Worm (Caenorhabditis elegans) whole organism, L1 larva: ENCODE data around the gene cld-1.

Source experiments
- C16A3.4 ChIP-seq: fragments of 150-350 bp; optimal IDR thresholded peaks from 2 replicates; lab custom pipeline; 2014; ENCODE audit warnings: missing biosample characterization, missing genetic modification characterization
- aha-1 ChIP-seq: fragments of 150-350 bp; optimal IDR thresholded peaks from 2 replicates; lab custom pipeline; 2014; ENCODE audit warnings: missing biosample characterization, missing genetic modification characterization
- ama-1 ChIP-seq: fragments of 150-350 bp; optimal IDR thresholded peaks from 2 replicates; lab custom pipeline; 2014
- blmp-1 ChIP-seq: fragments of 150-350 bp; optimal IDR thresholded peaks from 2 replicates; lab custom pipeline; 2014; ENCODE audit warnings: missing biosample characterization, missing genetic modification characterization
- ceh-63 ChIP-seq: fragments of 200-800 bp; sonication (Bioruptor generic); optimal IDR thresholded peaks from 2 replicates; lab custom pipeline; 2018; ENCODE audit warnings: mild to moderate bottlenecking, missing genetic modification characterization, missing compliant biosample characterization
- ceh-8 ChIP-seq: fragments of 200-800 bp; sonication (Bioruptor generic); optimal IDR thresholded peaks from 2 replicates; lab custom pipeline; 2018; ENCODE audit warnings: mild to moderate bottlenecking, missing genetic modification characterization, moderate library complexity, missing compliant biosample characterization
- ceh-82 ChIP-seq, 3 experiments: fragments of 150-350 bp in 1 of 3; sonication (generic microtip) in 2 of 3; optimal IDR thresholded peaks; 2 replicates each; lab custom pipeline; 2014 to 2017; ENCODE audit warnings: missing biosample characterization in 3 of 3, missing genetic modification characterization in 3 of 3
- ceh-88 ChIP-seq: fragments of 200-800 bp; sonication (Bioruptor generic); IDR thresholded peaks from 2 replicates; pipeline ENCODE4 v1.3.6; 2022; ENCODE audit warnings: missing genetic modification characterization, missing compliant biosample characterization
- dpl-1 ChIP-seq, 3 experiments: fragments of 150-350 bp in 2 of 3; sonication (generic microtip) in 1 of 3; optimal IDR thresholded peaks; 2 replicates each; lab custom pipeline; 2014 to 2017; ENCODE audit warnings: missing biosample characterization in 3 of 3, missing genetic modification characterization in 3 of 3, missing genetic modification reagents in 3 of 3
- efl-3 ChIP-seq: fragments of 200-800 bp; sonication (Bioruptor generic); optimal IDR thresholded peaks from 2 replicates; lab custom pipeline; 2018; ENCODE audit warnings: mild to moderate bottlenecking, missing genetic modification characterization, missing compliant biosample characterization
- egl-13 ChIP-seq: sonication (generic microtip); optimal IDR thresholded peaks from 2 replicates; lab custom pipeline; 2016; ENCODE audit warnings: missing genotype, missing genetic modification reagents, missing genetic modification characterization, missing compliant biosample characterization
- egl-27 ChIP-seq, 2 experiments: fragments of 150-350 bp in 1 of 2; sonication (generic microtip); optimal IDR thresholded peaks; 3 replicates each; lab custom pipeline; 2017 to 2018; ENCODE audit warnings: missing biosample characterization in 2 of 2, missing genetic modification characterization in 2 of 2, missing genetic modification reagents in 2 of 2
- elt-2 ChIP-seq: sonication (generic microtip); optimal IDR thresholded peaks from 2 replicates; lab custom pipeline; 2016; ENCODE audit warnings: missing genetic modification characterization, mild to moderate bottlenecking, inconsistent platforms, missing compliant biosample characterization, missing genetic modification reagents
- fkh-4 ChIP-seq: sonication (generic microtip); optimal IDR thresholded peaks from 2 replicates; lab custom pipeline; 2016; ENCODE audit warnings: missing compliant biosample characterization, missing genetic modification characterization, borderline replicate concordance
- fkh-8 ChIP-seq: sonication (generic microtip); optimal IDR thresholded peaks from 2 replicates; lab custom pipeline; 2016; ENCODE audit warnings: mild to moderate bottlenecking, missing genetic modification characterization, missing compliant biosample characterization
- grh-1 ChIP-seq: fragments of 200-800 bp; sonication (Bioruptor generic); IDR thresholded peaks from 2 replicates; pipeline ENCODE4 v1.3.6; 2022; ENCODE audit warnings: missing genetic modification reagents, missing genetic modification characterization, missing compliant biosample characterization
- hlh-17 ChIP-seq: fragments of 200-800 bp; sonication (Bioruptor generic); optimal IDR thresholded peaks from 2 replicates; lab custom pipeline; 2018; ENCODE audit warnings: missing genetic modification characterization, mild to moderate bottlenecking, missing compliant biosample characterization, moderate library complexity, borderline replicate concordance
- hlh-4 ChIP-seq: sonication (generic microtip); optimal IDR thresholded peaks from 2 replicates; lab custom pipeline; 2016; ENCODE audit warnings: mild to moderate bottlenecking, missing genetic modification characterization, missing compliant biosample characterization
- irx-1 ChIP-seq: sonication (generic microtip); optimal IDR thresholded peaks from 2 replicates; lab custom pipeline; 2016; ENCODE audit warnings: missing genetic modification characterization, missing compliant biosample characterization
- jun-1 ChIP-seq: fragments of 150-350 bp; optimal IDR thresholded peaks from 2 replicates; lab custom pipeline; 2014; ENCODE audit warnings: missing biosample characterization, missing genetic modification reagents, missing genetic modification characterization
- lin-14 ChIP-seq: fragments of 200-800 bp; sonication (Bioruptor generic); optimal IDR thresholded peaks from 2 replicates; lab custom pipeline; 2018; ENCODE audit warnings: mild to moderate bottlenecking, missing genetic modification characterization, moderate library complexity, missing compliant biosample characterization
- lin-39 ChIP-seq: fragments of 150-350 bp; optimal IDR thresholded peaks from 2 replicates; lab custom pipeline; 2014; ENCODE audit warnings: missing biosample characterization, missing genetic modification reagents, missing genetic modification characterization
- mdl-1 ChIP-seq, 2 experiments: fragments of 150-350 bp; optimal IDR thresholded peaks; 2 replicates each; lab custom pipeline; 2014 to 2017; ENCODE audit warnings: missing biosample characterization in 2 of 2, missing genetic modification characterization in 2 of 2, inconsistent platforms in 1 of 2
- nhr-12 ChIP-seq: sonication (generic microtip); optimal IDR thresholded peaks from 2 replicates; lab custom pipeline; 2017; ENCODE audit warnings: missing biosample characterization, missing genetic modification characterization
- nhr-20 ChIP-seq: sonication (generic microtip); optimal IDR thresholded peaks from 2 replicates; lab custom pipeline; 2016; ENCODE audit warnings: mild to moderate bottlenecking, missing genetic modification characterization, missing compliant biosample characterization
- nhr-237 ChIP-seq: fragments of 150-350 bp; optimal IDR thresholded peaks from 2 replicates; lab custom pipeline; 2014; ENCODE audit warnings: missing biosample characterization, missing genetic modification characterization
- nhr-76 ChIP-seq: sonication (generic microtip); optimal IDR thresholded peaks from 2 replicates; lab custom pipeline; 2017; ENCODE audit warnings: missing biosample characterization, missing genetic modification characterization
- nhr-77 ChIP-seq: fragments of 150-350 bp; optimal IDR thresholded peaks from 2 replicates; lab custom pipeline; 2014; ENCODE audit warnings: missing biosample characterization, missing genetic modification characterization
- pag-3 ChIP-seq: sonication (generic microtip); optimal IDR thresholded peaks from 2 replicates; lab custom pipeline; 2017; ENCODE audit warnings: missing genetic modification characterization, mild to moderate bottlenecking, missing compliant biosample characterization, antibody characterized with exemption, borderline replicate concordance; ENCODE audit not compliant: insufficient read depth
- pax-3 ChIP-seq: fragments of 200-800 bp; sonication (Bioruptor generic); optimal IDR thresholded peaks from 2 replicates; lab custom pipeline; 2018; ENCODE audit warnings: mild to moderate bottlenecking, missing genetic modification characterization, moderate library complexity, missing compliant biosample characterization
- rnt-1 ChIP-seq: sonication (generic microtip); optimal IDR thresholded peaks from 2 replicates; lab custom pipeline; 2016; ENCODE audit warnings: mild to moderate bottlenecking, missing genetic modification characterization, moderate library complexity, missing compliant biosample characterization
- snpc-4 ChIP-seq: fragments of 150-350 bp; optimal IDR thresholded peaks from 2 replicates; lab custom pipeline; 2014; ENCODE audit warnings: missing biosample characterization, missing genetic modification characterization
- snu-23 ChIP-seq: sonication (generic microtip); optimal IDR thresholded peaks from 2 replicates; lab custom pipeline; 2016; ENCODE audit warnings: missing genetic modification characterization, missing compliant biosample characterization
- sptf-1 ChIP-seq: fragments of 150-350 bp; optimal IDR thresholded peaks from 2 replicates; lab custom pipeline; 2014; ENCODE audit warnings: missing biosample characterization, missing genetic modification characterization
- sup-37 ChIP-seq: fragments of 200-800 bp; sonication (Bioruptor generic); optimal IDR thresholded peaks from 2 replicates; lab custom pipeline; 2018; ENCODE audit warnings: mild to moderate bottlenecking, missing genetic modification characterization, missing compliant biosample characterization
- swsn-7 ChIP-seq: sonication (generic microtip); optimal IDR thresholded peaks from 2 replicates; lab custom pipeline; 2016; ENCODE audit warnings: missing genetic modification characterization, missing compliant biosample characterization
- unc-130 ChIP-seq: fragments of 150-350 bp; optimal IDR thresholded peaks from 2 replicates; lab custom pipeline; 2017; ENCODE audit warnings: missing biosample characterization, missing genetic modification characterization, inconsistent platforms
- unc-30 ChIP-seq: sonication (generic microtip); optimal IDR thresholded peaks from 2 replicates; lab custom pipeline; 2017; ENCODE audit warnings: missing biosample characterization, missing genetic modification characterization
- unc-86 ChIP-seq: sonication (generic microtip); optimal IDR thresholded peaks from 2 replicates; lab custom pipeline; 2016; ENCODE audit warnings: missing genetic modification characterization, missing compliant biosample characterization
- unc-98 ChIP-seq: fragments of 200-800 bp; sonication (Bioruptor generic); IDR thresholded peaks from 2 replicates; pipeline ENCODE4 v1.3.6; 2022; ENCODE audit warnings: missing genetic modification characterization, missing compliant biosample characterization
- xbp-1 ChIP-seq: sonication (generic microtip); optimal IDR thresholded peaks from 2 replicates; lab custom pipeline; 2016; ENCODE audit warnings: missing genetic modification characterization, missing compliant biosample characterization
- zag-1 ChIP-seq: fragments of 150-350 bp; optimal IDR thresholded peaks from 2 replicates; lab custom pipeline; 2014; ENCODE audit warnings: missing biosample characterization, missing genetic modification characterization
- zip-4 ChIP-seq: fragments of 200-800 bp; sonication (Bioruptor generic); optimal IDR thresholded peaks from 2 replicates; lab custom pipeline; 2018; ENCODE audit warnings: mild to moderate bottlenecking, missing genetic modification characterization, moderate library complexity, missing compliant biosample characterization

Gene cld-1

DNA sequence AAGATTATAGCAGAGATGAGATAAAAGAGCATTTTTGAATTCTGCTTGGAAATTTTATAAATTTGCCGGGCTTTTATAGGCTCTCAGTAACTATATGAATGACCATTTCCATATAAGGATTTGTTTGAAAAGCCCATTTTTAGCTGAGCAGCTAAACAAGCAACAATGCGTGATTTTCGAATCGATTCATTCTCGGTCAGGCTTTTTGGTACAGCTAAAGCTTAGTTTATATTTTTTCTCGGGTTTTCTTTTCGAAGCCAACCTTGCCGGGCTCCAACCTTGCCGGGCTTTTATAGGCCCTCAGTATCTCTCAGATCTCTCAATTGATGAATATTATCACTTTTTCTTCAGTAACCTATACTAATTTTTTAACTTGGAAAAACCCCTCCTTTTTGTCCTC lies 11.7 kb downstream of the cld-1 start, which contains the start of gene srlf-4:
srlf-4 (minus strand) TSS at position 101 of the 400 bp plus-strand sequence.
- TF ChIP-seq rnt-1 (tag; lab: Kevin White, UChicago) (no peak), mdl-1 (tag; optimal IDR thresholded peaks at IDR 0.05; lab: Kevin White, UChicago) (no peak), sup-37 (GFP tag; lab: Kevin White, UChicago) (no peak), unc-30 (tag; lab: Kevin White, UChicago) (no peak), dpl-1 (GFP tag; optimal IDR thresholded peaks at IDR 0.05; lab: Kevin White, UChicago) (no peak), egl-27 (tag; optimal IDR thresholded peaks at IDR 0.05; lab: Kevin White, UChicago) (no peak), C16A3.4 (no peak), irx-1 (tag; lab: Kevin White, UChicago) (no peak), ceh-88 (GFP tag; lab: Robert Waterston, UW) (no peak), aha-1 (tag; lab: Kevin White, UChicago) (no peak), unc-130 (tag; lab: Kevin White, UChicago) (no peak), grh-1 (GFP tag; lab: Robert Waterston, UW) (no peak), egl-13 (tag; lab: Kevin White, UChicago) (no peak), unc-86 (no peak), swsn-7 (no peak), pax-3 (tag; lab: Kevin White, UChicago) (no peak), blmp-1 (tag; lab: Kevin White, UChicago) (no peak), jun-1 (tag; lab: Kevin White, UChicago) (no peak), nhr-237 (tag; lab: Kevin White, UChicago) (no peak)

DNA sequence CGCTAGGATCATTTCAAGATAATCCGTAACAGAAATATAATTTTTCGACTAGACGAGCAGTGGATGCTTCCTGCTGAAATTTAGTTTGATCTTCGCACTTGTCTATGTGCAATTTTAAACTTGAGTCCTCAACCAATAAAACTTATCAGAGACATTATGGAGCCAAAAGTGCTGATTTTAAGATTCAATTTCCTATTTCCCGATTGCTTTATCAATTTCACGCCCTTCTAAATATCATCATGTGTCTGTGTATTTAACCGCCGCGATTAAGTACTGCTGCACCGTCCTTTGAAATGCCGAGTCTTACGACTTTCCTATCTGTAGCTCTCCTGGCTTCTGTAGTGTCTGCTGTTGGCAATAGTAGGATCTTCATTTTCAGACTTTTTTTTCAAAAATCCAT lies 15.0 kb downstream of the cld-1 start, which contains the start of gene C32H11.4:
C32H11.4 (plus strand) TSS at position 238 of the 400 bp plus-strand sequence.
- TF ChIP-seq hlh-17 (GFP tag; lab: Kevin White, UChicago), result no peak
- peak; percentile 89 for TF ChIP-seq elt-2

DNA sequence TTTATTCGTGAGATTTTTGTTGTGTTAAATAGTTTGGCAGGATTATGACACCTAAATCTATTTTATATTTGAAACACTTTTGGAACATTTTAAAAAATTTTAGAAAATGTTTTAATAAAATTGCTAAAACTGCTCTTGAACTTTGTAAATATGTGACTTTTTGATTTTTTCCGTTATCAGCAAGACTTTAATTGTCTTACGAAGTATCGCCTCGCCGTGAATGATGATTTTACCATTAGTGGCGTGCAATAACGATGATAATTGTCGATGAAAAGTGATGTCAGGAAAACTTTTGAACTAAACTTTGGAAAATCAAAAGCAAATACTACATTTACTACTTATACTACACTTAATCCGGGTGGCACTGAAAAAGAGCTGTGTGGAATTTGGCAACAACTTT lies 15.5 kb downstream of the cld-1 start:
- TF ChIP-seq xbp-1 (tag; lab: Kevin White, UChicago) (no peak), snu-23 (GFP tag; lab: Kevin White, UChicago) (no peak), zip-4 (no peak), zag-1 (tag; lab: Kevin White, UChicago) (no peak), pag-3 (no peak), lin-39 (tag; lab: Kevin White, UChicago) (no peak), irx-1 (tag; lab: Kevin White, UChicago) (no peak), snpc-4 (tag; lab: Kevin White, UChicago) (no peak), ceh-8 (GFP tag; lab: Kevin White, UChicago) (no peak), fkh-4 (no peak), ceh-82 (tag; optimal IDR thresholded peaks at IDR 0.05; lab: Kevin White, UChicago) (no peak), ama-1 (lab: Kevin White, UChicago) (no peak), nhr-237 (tag; lab: Kevin White, UChicago) (no peak)

DNA sequence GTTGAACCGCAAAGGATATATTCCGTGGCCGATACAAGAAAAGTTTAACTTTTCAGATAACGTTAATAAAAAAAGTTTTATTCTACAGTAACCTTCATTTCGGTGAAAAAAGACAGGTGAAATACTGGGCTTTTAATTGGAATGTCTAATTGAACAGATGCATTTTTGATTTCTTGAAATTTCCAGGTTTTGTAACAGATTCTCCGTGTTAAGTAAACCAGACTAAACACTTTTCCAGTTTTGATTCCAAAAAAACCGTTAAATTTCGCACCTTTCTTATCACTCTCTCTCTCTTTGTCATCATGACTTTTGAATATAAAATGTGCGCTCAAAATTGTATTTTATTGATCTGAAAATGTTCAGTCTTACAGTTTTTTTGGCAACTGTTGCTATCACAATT lies 17.8 kb downstream of the cld-1 start, which contains the start of gene C32H11.3:
C32H11.3 (plus strand) TSS at position 301 of the 400 bp plus-strand sequence.
- TF ChIP-seq nhr-76 (tag; lab: Kevin White, UChicago) (no peak), hlh-4 (peak; percentile 46)

DNA sequence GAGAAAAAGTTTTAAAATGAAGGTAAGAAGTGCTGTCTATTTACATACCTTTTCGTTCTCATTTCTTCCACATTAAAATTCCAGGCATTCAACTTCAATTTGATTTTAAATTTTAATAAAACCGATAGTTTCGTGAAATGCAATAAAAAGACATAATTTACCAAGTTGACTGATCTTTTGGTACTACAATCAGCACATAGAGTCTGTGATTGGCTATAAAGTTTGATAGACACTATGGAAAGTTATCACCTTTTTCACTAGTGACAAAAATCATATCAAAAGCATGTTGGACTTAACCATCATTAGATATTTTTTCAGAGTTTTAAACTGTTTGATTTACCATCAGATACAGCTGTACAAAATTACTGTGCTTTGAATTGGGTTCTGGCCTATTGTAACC lies 20.6 kb downstream of the cld-1 start, which contains the start of gene srz-15:
srz-15 (plus strand) TSS at position 301 of the 400 bp plus-strand sequence.
- TF ChIP-seq ceh-63 (GFP tag; lab: Kevin White, UChicago), result no peak
- no peak for TF ChIP-seq unc-30 (tag; lab: Kevin White, UChicago)
- no peak for TF ChIP-seq unc-98
- TF ChIP-seq efl-3 (GFP tag; lab: Kevin White, UChicago), result no peak
- TF ChIP-seq nhr-77 (tag; lab: Kevin White, UChicago), result no peak
- TF ChIP-seq snu-23 (GFP tag; lab: Kevin White, UChicago), result no peak
- no peak for TF ChIP-seq lin-14
- no peak for TF ChIP-seq egl-27 (tag; optimal IDR thresholded peaks at IDR 0.05; lab: Kevin White, UChicago)
- no peak for TF ChIP-seq blmp-1 (tag; lab: Kevin White, UChicago)
- TF ChIP-seq dpl-1 (GFP tag; optimal IDR thresholded peaks at IDR 0.05; lab: Kevin White, UChicago), result no peak
- TF ChIP-seq fkh-8, result no peak
- no peak for TF ChIP-seq sptf-1 (tag; lab: Kevin White, UChicago)
- TF ChIP-seq nhr-20 (tag; lab: Kevin White, UChicago), result no peak
- TF ChIP-seq nhr-12 (tag; lab: Kevin White, UChicago), result no peak
